Fruit fly (Drosophila melanogaster) whole organism, pupa: Measurements from ENCODE around the gene CG13117.

Source experiments
- CG10348 ChIP-seq: fragments of 200-800 bp; sonication (Bioruptor generic); IDR thresholded peaks from 2 replicates; pipeline ENCODE4 v1.3.6; 2022; ENCODE audit warnings: missing biosample characterization, missing genetic modification characterization
- CG15710 ChIP-seq: fragments of 200-800 bp; sonication (Bioruptor generic); optimal IDR thresholded peaks from 2 replicates; lab custom pipeline; 2018; ENCODE audit warnings: missing biosample characterization, mild to moderate bottlenecking, missing genetic modification characterization, moderate library complexity
- CG32121 ChIP-seq: fragments of 200-800 bp; sonication (Bioruptor generic); IDR thresholded peaks from 2 replicates; pipeline ENCODE4 v1.3.6; 2022; ENCODE audit warnings: missing biosample characterization, missing genetic modification characterization
- CG8301 ChIP-seq: fragments of 200-800 bp; sonication (Bioruptor generic); optimal IDR thresholded peaks from 2 replicates; lab custom pipeline; 2018; ENCODE audit warnings: missing biosample characterization, mild to moderate bottlenecking, missing genetic modification characterization
- D1 ChIP-seq: fragments of 200-800 bp; sonication (Bioruptor generic); optimal IDR thresholded peaks from 2 replicates; lab custom pipeline; 2018; ENCODE audit warnings: missing biosample characterization, mild to moderate bottlenecking, missing genetic modification characterization, moderate library complexity
- EcR ChIP-seq: fragments of 200-800 bp; sonication (Bioruptor generic); optimal IDR thresholded peaks from 3 replicates; lab custom pipeline; 2019; ENCODE audit warnings: missing biosample characterization, missing genetic modification characterization, mild to moderate bottlenecking, moderate library complexity, missing genetic modification reagents
- Pif1B ChIP-seq: fragments of 200-800 bp; sonication (Bioruptor generic); optimal IDR thresholded peaks from 3 replicates; lab custom pipeline; 2016; ENCODE audit warnings: missing biosample characterization, missing genetic modification characterization
- gl ChIP-seq: fragments of 200-800 bp; sonication (Bioruptor generic); optimal IDR thresholded peaks from 2 replicates; lab custom pipeline; 2018; ENCODE audit warnings: missing biosample characterization, mild to moderate bottlenecking, missing genetic modification characterization
- rn ChIP-seq: fragments of 200-800 bp; sonication (Bioruptor generic); IDR thresholded peaks from 2 replicates; pipeline ENCODE4 v1.3.6; 2022; ENCODE audit warnings: missing biosample characterization, missing genetic modification characterization

- TF ChIP-seq gl (tag; lab: Kevin White, UChicago) (no peak), Pif1B (GFP tag; lab: Kevin White, UChicago) (no peak), CG32121 (GFP tag; lab: Robert Waterston, UW) (no peak), rn (GFP tag; lab: Robert Waterston, UW) (no peak), CG8301 (tag; lab: Kevin White, UChicago) (no peak), EcR (GFP tag; lab: Kevin White, UChicago) (no peak), CG15710 (tag; lab: Kevin White, UChicago) (no peak), CG10348 (GFP tag; lab: Robert Waterston, UW) (no peak), D1 (tag; lab: Kevin White, UChicago) (no peak)
Observed at dm6 chr2L:9711107-9711585, 25.3 kb upstream of the CG13117 start, which contains the start of gene CG4364.
